Worm (Caenorhabditis elegans) whole organism, L4/young adult: ENCODE results near the gene srw-99.
A peak's percentile ranks its signal among the peaks of the same experiment; 100 is the strongest.

ENCODE experiments used
- W03F9.2 ChIP-seq: fragments of 150-350 bp; optimal IDR thresholded peaks from 2 replicates; lab custom pipeline; 2014; ENCODE audit warnings: missing biosample characterization, missing genetic modification characterization
- dao-5 ChIP-seq: sonication (generic microtip); optimal IDR thresholded peaks from 2 replicates; lab custom pipeline; 2016; ENCODE audit warnings: missing genotype, missing genetic modification characterization, moderate library complexity, missing compliant biosample characterization
- him-1 ChIP-seq: sonication (generic microtip); optimal IDR thresholded peaks from 2 replicates; lab custom pipeline; 2016; ENCODE audit warnings: missing genotype, missing genetic modification reagents, missing genetic modification characterization, missing compliant biosample characterization

srw-99 gene

DNA sequence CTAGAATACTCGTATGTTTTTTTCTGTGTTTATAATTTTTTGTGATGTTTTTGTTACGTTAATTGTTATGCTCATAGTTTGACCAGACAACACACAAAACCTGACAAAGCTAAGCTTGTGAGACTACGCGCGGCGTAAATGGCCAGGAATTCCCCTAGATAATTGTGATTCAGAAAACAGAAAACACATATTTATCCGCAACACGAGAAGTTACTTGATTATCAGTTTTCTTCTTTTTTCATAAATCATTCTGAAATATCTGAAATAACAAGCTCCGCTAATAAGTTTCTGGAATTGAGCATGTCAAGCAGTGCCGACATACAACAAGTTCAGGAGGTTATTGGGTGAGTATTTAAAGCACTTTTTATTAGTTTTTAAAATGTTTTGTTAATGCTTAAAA lies 2.4 kb downstream of the srw-99 start, which contains the start of gene srw-100:
Gene srw-100, plus strand, starts transcription at position 301 of the 400 bp plus-strand sequence.
- no peak for TF ChIP-seq W03F9.2
- TF ChIP-seq him-1 (tag; lab: Kevin White, UChicago), result no peak
- no peak for TF ChIP-seq dao-5

- TF ChIP-seq dao-5 (no peak), W03F9.2 (no peak), him-1 (tag; lab: Kevin White, UChicago) (no peak)
Observed at ce11 chrV:1716892-1717291, 8.4 kb downstream of the srw-99 start, which contains the start of gene srw-103. TSS of gene srw-103 (plus strand) at chrV:1717192.

DNA sequence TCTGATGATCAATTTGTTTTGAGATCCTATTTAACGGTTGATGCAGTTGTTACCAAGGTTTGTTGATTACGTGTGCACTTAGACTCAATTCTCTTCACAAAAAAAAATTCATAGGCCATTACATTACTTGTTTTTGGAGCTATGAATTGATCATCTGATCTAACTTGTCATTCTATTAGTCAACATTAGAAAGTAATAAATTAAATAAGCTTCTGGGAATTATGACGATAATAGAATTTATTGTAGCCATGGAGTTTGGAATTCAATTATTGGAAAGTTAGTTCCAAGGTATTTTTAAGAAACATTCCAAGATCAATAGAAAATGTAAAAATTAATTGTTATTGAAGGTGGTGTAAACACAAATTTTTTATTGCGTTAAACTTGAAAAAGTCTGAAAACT lies 9.7 kb downstream of the srw-99 start:
- no peak for TF ChIP-seq W03F9.2
- TF ChIP-seq him-1 (tag; lab: Kevin White, UChicago), result no peak
- TF ChIP-seq dao-5, result no peak

DNA sequence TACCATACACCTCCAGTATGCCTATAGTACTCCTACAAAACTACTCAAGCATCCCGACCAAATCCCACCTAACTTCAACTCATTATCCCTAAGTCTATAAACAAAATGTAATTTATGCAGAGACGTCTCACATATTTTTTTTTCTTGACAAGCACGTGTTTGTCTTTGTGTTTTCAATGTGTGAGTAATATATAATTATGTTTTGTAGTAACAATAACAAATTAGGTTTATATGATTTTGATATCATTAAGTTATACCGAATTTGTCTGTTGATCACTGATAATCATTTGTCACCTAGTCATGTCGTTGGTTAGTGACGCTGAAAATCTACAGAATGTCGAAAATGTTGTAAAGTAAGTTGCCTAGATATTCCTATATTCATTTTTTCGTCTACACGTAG lies 11.4 kb downstream of the srw-99 start, which contains the start of gene srw-102:
Gene srw-102, plus strand, starts transcription at position 301 of the 400 bp plus-strand sequence.
- no peak for TF ChIP-seq him-1 (tag; lab: Kevin White, UChicago)
- no peak for TF ChIP-seq W03F9.2
- TF ChIP-seq dao-5, result no peak

- no peak for TF ChIP-seq W03F9.2
- no peak for TF ChIP-seq him-1 (tag; lab: Kevin White, UChicago)
- TF ChIP-seq dao-5, result no peak
Observed at ce11 chrV:1721966-1722365, 13.4 kb downstream of the srw-99 start, which contains the start of gene srw-101. TSS of gene srw-101 (plus strand) at chrV:1722266.

DNA sequence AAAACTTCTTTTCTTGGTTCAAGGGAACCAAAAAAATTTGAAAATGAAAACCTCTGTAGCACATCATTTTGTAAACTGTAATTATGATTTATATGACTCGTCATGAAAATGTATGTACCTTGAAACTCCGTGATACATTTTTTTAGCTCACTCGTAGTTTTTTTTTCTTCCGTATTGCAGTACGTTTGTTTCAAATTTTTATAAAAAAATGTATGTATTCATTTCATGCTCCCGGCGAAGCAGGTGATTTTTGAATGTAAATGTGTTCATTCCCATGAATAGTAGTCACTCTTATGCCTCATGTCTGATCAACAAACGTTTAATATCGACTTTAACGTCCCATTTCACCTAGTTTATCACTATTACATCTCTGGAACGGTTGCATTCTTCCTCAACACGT lies 16.8 kb downstream of the srw-99 start, which contains the start of gene sri-27:
Gene sri-27, plus strand, starts transcription at position 301 of the 400 bp plus-strand sequence.
- no peak for TF ChIP-seq dao-5
- no peak for TF ChIP-seq W03F9.2
- TF ChIP-seq him-1 (tag; lab: Kevin White, UChicago), result no peak

ce11 chrV:1731918-1732317 lies 23.4 kb downstream of the srw-99 start, which contains the start of gene gst-21:
TSS of gene gst-21 (minus strand) at chrV:1732018.
- TF ChIP-seq dao-5, result no peak
- no peak for TF ChIP-seq him-1 (tag; lab: Kevin White, UChicago)
- TF ChIP-seq W03F9.2, result no peak

DNA sequence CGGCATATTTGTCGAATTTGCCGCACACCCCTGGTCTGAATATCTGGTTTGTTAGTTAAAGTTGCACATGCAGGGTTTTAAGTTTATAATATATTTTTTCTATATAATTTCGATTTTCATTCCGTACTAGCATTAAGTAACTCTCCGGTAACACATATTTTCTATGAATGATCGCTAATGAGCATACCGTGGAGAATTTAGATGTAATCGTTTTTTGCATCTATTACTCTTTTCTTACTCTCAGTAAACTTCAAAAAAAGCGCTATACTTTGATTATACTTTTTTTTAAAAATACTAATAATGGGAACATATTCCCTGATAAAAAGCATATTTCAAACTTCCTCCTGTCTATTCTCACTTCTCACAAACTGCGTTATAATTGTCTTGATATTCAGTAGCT lies 26.0 kb downstream of the srw-99 start, which contains the start of gene str-160:
Gene str-160, plus strand, starts transcription at position 301 of the 400 bp plus-strand sequence.
- no peak for TF ChIP-seq dao-5
- TF ChIP-seq him-1 (tag; lab: Kevin White, UChicago), result no peak
- no peak for TF ChIP-seq W03F9.2

ce11 chrV:1741074-1741473 lies 32.5 kb downstream of the srw-99 start, which contains the start of gene srab-25:
TSS of gene srab-25 (minus strand) at chrV:1741174.
- TF ChIP-seq him-1 (tag; lab: Kevin White, UChicago) (no peak), W03F9.2 (no peak), dao-5 (no peak)

DNA sequence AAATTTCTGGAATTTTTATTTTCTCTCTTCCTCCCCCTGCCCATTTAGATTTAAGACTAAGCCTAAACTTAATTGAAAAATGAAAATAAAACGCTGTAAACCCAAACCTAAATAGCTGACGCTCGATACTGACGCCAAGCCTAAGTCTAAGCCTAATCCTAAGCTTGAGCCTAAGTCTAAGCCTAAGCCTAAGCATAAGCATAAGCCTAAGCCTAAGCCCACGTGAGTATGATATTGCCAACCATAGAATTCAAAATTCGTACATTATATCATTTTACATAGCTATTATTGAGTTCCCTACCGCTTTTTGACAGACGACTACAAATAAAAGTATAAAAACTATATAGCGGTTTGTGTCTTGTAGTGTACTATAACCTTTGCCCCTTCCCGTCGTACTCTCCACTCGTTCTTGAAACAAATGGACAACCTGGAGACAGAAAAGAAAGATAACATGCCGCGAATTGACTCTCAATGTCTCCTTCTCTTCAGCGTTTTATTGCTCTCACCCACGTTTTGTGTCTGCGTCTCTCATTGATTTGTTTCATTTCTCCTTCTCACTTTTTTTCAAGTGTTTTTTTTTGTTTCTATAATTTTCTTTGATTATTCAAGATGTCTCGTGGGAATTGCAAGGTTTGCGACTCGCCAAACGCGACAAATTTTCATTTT lies 34.8 kb downstream of the srw-99 start, which contains the start of gene nhr-256:
Gene nhr-256, plus strand, starts transcription at position 567 of the 666 bp plus-strand sequence.
- peak; percentile 80 for TF ChIP-seq W03F9.2
- no peak for TF ChIP-seq him-1 (tag; lab: Kevin White, UChicago)

ce11 chrV:1749053-1749452 lies 40.5 kb downstream of the srw-99 start, which contains the start of gene ZK697.8:
TSS of gene ZK697.8 (minus strand) at chrV:1749153.
- no peak for TF ChIP-seq dao-5
- no peak for TF ChIP-seq him-1 (tag; lab: Kevin White, UChicago)
- TF ChIP-seq W03F9.2, result no peak

DNA sequence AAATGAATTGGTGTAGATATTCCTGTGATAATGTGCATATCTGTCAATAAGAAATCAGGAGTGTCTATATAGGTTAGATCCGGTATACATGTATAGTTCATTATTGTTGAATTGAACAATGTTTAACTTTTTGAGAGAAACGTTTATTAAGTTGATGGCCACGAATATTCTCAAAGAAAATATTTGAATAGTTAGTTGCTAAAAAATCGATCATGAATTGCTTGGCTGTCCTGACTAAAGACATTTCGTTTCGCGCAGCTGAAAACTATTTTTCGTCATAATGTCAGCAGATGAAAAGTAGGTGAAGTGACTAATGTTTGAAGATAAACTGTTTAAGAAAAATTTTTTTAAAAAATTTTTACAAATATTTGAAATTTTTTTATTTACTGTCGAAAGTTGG lies 42.9 kb downstream of the srw-99 start, which contains the start of gene srh-199:
Gene srh-199, minus strand, starts transcription at position 101 of the 400 bp plus-strand sequence.
- TF ChIP-seq dao-5, result no peak

ce11 chrV:1752496-1752895 lies 44.0 kb downstream of the srw-99 start, which contains the start of gene ZK697.1:
TSS of gene ZK697.1 (plus strand) at chrV:1752796.
- TF ChIP-seq him-1 (tag; lab: Kevin White, UChicago) (no peak), dao-5 (no peak), W03F9.2 (no peak)

DNA sequence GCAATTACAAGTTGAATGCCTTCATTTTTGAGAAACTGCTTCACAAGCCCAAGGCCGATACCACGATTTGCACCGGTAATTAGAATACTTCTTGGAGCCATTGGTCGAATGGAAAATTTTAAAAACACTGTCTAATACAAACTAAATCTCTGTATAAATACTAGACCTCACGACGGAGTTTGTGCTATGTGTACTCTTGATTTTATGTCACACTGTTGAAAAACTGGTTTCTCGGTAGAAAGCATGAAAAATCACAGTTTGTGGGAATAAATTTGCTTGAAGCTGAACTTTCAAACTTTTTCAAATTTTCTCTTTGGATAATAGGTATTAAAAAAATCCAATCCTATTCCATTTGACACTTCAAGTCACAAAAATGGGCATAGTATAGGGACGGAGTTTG lies 47.0 kb downstream of the srw-99 start, which contains the start of gene ZK697.14:
Gene ZK697.14, minus strand, starts transcription at position 101 of the 400 bp plus-strand sequence.
- no peak for TF ChIP-seq W03F9.2
- TF ChIP-seq dao-5, result no peak
- TF ChIP-seq him-1 (tag; lab: Kevin White, UChicago), result no peak

- no peak for TF ChIP-seq dao-5
- no peak for TF ChIP-seq him-1 (tag; lab: Kevin White, UChicago)
- TF ChIP-seq W03F9.2, result no peak
Observed at ce11 chrV:1756099-1756498, 47.6 kb downstream of the srw-99 start.
